Fruit fly (Drosophila melanogaster): ENCODE measurements around the gene RpL22.

Gene RpL22

DNA sequence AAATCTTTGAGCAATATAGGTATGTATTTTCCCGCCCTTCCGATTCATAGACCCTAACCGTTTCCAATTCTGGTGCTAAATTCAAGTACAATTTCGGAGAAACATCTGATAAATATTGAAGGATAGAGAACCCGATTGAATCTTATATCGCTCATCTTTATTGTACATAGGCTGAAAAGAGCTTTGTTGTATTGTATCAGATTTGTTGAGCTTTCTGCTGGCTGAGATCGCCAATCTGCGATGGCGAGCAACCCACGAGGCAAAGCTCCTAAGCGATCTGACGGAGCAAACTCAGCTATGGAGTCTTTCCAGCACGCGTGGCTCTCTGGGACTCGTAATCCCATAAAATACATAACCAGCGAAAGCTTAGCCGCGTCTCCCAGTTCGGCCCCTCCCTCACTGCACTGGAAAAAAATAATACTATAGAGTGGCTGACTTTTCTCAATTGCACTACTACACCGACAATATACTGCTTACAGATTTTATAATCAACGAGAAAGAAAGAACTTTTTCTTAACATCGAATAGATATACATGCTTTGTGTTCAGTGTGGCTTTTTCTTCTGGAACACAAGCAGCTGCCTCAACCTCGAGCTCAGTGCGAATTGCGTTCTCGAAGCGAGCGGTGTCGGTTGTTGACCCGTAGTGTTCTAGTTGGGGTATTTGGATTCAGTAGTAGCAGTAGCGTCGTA, 9.1 kb downstream of the RpL22 start (continued):
- TF ChIP-seq Ssrp (tag; optimal IDR thresholded peaks at IDR 0.05) (peak; percentile 59), gsb-n (tag; optimal IDR thresholded peaks at IDR 0.05) (peak; percentile 16), ab (GFP tag; optimal IDR thresholded peaks at IDR 0.05) (peak; percentile 71), CG4707 (GFP tag; optimal IDR thresholded peaks at IDR 0.05) (peak; percentile 51), Xrp1 (GFP tag; IDR thresholded peaks at IDR 0.05) (peak; percentile 75), CG12071 (GFP tag; optimal IDR thresholded peaks at IDR 0.05) (peak; percentile 76), yki (optimal IDR thresholded peaks at IDR 0.05) (no peak), ind (GFP tag; optimal IDR thresholded peaks at IDR 0.05) (peak; percentile 85), mirr (GFP tag; optimal IDR thresholded peaks at IDR 0.05) (no peak), CG6854 (GFP tag; optimal IDR thresholded peaks at IDR 0.05) (peak; percentile 70), CG17568 (GFP tag; optimal IDR thresholded peaks at IDR 0.05) (peak; percentile 59), Adf1 (GFP tag; IDR thresholded peaks at IDR 0.05) (peak; percentile 78; the same call in 1 of the 2 replicates), CG2678 (tag; optimal IDR thresholded peaks at IDR 0.05) (peak; percentile 88), trh (GFP tag; optimal IDR thresholded peaks at IDR 0.05) (peak; percentile 42), CG9215 (GFP tag; IDR thresholded peaks at IDR 0.05) (peak; percentile 86), CG10431 (GFP tag; optimal IDR thresholded peaks at IDR 0.05) (no peak), chn (GFP tag; optimal IDR thresholded peaks at IDR 0.05) (peak; percentile 56), CG12942 (GFP tag; optimal IDR thresholded peaks at IDR 0.05) (peak; percentile 71), wdn (GFP tag; IDR thresholded peaks at IDR 0.05) (peak; percentile 90), CG8388 (GFP tag; optimal IDR thresholded peaks at IDR 0.05) (peak; percentile 60), emc (GFP tag; optimal IDR thresholded peaks at IDR 0.05) (peak; percentile 70), CG7987 (GFP tag; optimal IDR thresholded peaks at IDR 0.05) (peak; percentile 54), lilli (GFP tag; optimal IDR thresholded peaks at IDR 0.05) (peak; percentile 95), CG4617 (GFP tag; optimal IDR thresholded peaks at IDR 0.05; ENCODE audit: borderline replicate concordance) (peak; percentile 30), HHEX (GFP tag; optimal IDR thresholded peaks at IDR 0.05) (peak; percentile 90), CG32532 (GFP tag; IDR thresholded peaks at IDR 0.05) (peak; percentile 96), CG14441 (GFP tag; IDR thresholded peaks at IDR 0.05) (peak; percentile 81), dmrt11E (tag; optimal IDR thresholded peaks at IDR 0.05) (peak; percentile 23), fd102C (GFP tag; optimal IDR thresholded peaks at IDR 0.05) (no peak), D (optimal IDR thresholded peaks at IDR 0.05) (no peak), D (GFP tag; optimal IDR thresholded peaks at IDR 0.05) (peak; percentile 32), sna (GFP tag; IDR thresholded peaks at IDR 0.05; ENCODE audit: partially characterized antibody) (no peak), Nf-YA (GFP tag; IDR thresholded peaks at IDR 0.05) (peak; percentile 55; the same call in 1 of the 2 replicates), CG11456 (GFP tag; IDR thresholded peaks at IDR 0.05) (peak; percentile 95), gro (GFP tag; optimal IDR thresholded peaks at IDR 0.05) (peak; percentile 96), nerfin-1 (tag; optimal IDR thresholded peaks at IDR 0.05) (peak; percentile 36), CG6683 (GFP tag; optimal IDR thresholded peaks at IDR 0.05) (peak; percentile 66), D19B (GFP tag; optimal IDR thresholded peaks at IDR 0.05) (peak; percentile 82), Ada2b (GFP tag; IDR thresholded peaks at IDR 0.05) (peak; percentile 72), croc (GFP tag; conservative IDR thresholded peaks at IDR 0.05) (peak; percentile 33; the same call in 2 of the 3 replicates), Rx (GFP tag; IDR thresholded peaks at IDR 0.05) (peak; percentile 79), CG9876 (GFP tag; optimal IDR thresholded peaks at IDR 0.05) (peak; percentile 63), CG3726 (GFP tag; IDR thresholded peaks at IDR 0.05) (0 out of 3 replicates have a peak, but pooled peaks have one; percentile 61), CG15011 (GFP tag; optimal IDR thresholded peaks at IDR 0.05) (peak; percentile 64), ken (GFP tag; IDR thresholded peaks at IDR 0.05) (peak; percentile 83), CG8359 (GFP tag; optimal IDR thresholded peaks at IDR 0.05; ENCODE audit: borderline replicate concordance) (no peak), ATbp (GFP tag; optimal IDR thresholded peaks at IDR 0.05) (peak; percentile 78), usp (GFP tag; optimal IDR thresholded peaks at IDR 0.05) (no peak), Chrac-16 (GFP tag; optimal IDR thresholded peaks at IDR 0.05) (peak; percentile 72), al (GFP tag; IDR thresholded peaks at IDR 0.05) (peak; percentile 89)
